Fruit fly (Drosophila melanogaster): ENCODE results near the gene CG5986.

- no peak for TF ChIP-seq psq (optimal IDR thresholded peaks at IDR 0.05)
- no peak for TF ChIP-seq pan (optimal IDR thresholded peaks at IDR 0.05)
- no peak for TF ChIP-seq usp (GFP tag; optimal IDR thresholded peaks at IDR 0.05)
- TF ChIP-seq CG8478 (optimal IDR thresholded peaks at IDR 0.05): no peak
Observed at dm6 chr3R:24037538-24038265, 9.9 kb upstream of the CG5986 start, which contains the start of gene spas.
